Worm (Caenorhabditis elegans): ENCODE measurements around the gene F23F1.6.

Gene F23F1.6

DNA sequence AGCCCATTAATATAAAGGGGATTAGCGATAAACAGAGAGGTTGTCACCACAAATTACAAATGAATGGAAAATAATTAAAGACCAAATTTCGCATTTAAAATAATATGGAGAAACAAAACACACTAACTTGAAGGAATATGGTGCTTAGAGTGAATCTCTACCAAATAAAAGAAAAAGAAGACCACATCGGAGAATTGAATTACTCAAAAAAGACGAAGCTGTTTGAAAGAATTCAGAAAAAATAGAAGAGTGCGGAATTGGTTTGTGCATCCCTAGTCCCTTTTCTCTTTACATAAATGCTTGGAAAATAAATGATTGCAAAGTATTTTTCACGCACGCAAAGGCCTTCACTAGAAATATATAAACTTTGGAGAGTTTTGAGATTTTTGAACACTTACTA lies 36.8 kb upstream of the F23F1.6 start:
- TF ChIP-seq rnt-1 (tag; optimal IDR thresholded peaks at IDR 0.05) (no peak), ztf-16 (tag; optimal IDR thresholded peaks at IDR 0.05) (no peak)

DNA sequence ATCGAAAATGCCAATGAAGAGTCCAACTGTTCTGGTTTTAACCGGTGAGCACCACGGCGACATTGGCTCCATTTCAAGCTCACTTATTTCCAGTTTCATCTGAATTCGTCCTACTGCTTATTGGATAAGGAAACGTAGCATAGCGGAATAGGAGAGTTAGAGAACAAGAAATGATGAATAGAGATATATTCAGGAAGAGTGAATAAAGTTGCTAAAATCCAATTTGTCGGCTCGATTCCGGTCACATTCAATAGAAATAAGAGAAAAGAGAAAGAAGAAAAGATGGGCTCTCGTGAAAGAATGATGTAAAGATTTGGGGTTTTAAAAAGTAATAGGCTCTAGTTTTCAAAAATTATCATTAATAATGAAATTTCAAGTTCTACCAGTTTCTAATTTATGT lies 36.2 kb upstream of the F23F1.6 start:
- peak; percentile 97 for TF ChIP-seq unc-42 (tag; optimal IDR thresholded peaks at IDR 0.05)
- no peak for TF ChIP-seq che-1 (tag; optimal IDR thresholded peaks at IDR 0.05)
- peak; percentile 11 for TF ChIP-seq fkh-10 (GFP tag; optimal IDR thresholded peaks at IDR 0.05)

DNA sequence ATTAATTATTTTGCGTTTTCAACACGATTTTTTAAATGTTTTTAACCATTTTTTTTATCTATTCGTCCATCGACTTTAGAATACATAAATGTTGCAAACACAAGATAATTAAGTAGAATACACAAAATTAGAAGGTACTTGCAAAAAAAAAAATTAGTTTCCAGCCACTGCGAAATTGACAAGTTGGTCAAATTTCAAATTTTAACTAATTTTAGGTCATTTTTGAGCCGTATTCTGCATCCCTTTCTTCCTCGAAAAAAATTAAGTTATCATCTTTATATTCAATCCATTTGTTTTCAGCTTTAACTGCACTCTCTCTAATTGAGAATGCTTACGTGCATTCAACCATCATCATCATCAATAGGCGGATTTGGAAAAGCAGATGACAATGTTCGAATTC lies 32.2 kb upstream of the F23F1.6 start, which contains the start of gene egl-26:
Gene egl-26 (plus strand): TSS at position 301 of the 400 bp plus-strand sequence.
- TF ChIP-seq tbx-7 (tag; optimal IDR thresholded peaks at IDR 0.05): no peak
- no peak for TF ChIP-seq lim-6 (tag; optimal IDR thresholded peaks at IDR 0.05)

DNA sequence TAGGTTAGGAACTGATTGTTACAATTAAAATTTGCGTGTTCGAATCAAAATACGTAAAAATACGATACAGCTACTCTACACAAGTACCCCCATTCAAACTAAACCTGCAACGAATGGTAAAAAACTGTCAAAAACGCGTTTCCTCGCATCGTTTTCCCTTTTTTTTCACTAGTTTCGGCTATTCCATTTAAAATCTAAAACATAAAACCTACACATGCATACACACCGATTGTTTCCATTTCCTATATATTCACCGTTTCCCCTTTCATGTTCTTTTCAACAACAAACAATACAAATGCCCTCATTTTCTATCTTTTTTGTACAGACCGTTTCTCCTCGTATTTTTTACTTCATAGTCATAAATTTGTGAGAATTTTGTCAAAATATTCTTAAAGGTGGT lies 31.6 kb upstream of the F23F1.6 start:
- no peak for TF ChIP-seq ceh-22 (tag; optimal IDR thresholded peaks at IDR 0.05)
- no peak for TF ChIP-seq ceh-18 (tag; optimal IDR thresholded peaks at IDR 0.05)
- no peak for TF ChIP-seq ceh-14 (tag; optimal IDR thresholded peaks at IDR 0.05)
- TF ChIP-seq unc-86 (tag; optimal IDR thresholded peaks at IDR 0.05): no peak
- TF ChIP-seq unc-42 (tag; optimal IDR thresholded peaks at IDR 0.05): no peak
- no peak for TF ChIP-seq sdc-2 (tag; optimal IDR thresholded peaks at IDR 0.05)
- TF ChIP-seq ama-1 (optimal IDR thresholded peaks at IDR 0.05): no peak
- TF ChIP-seq rnt-1 (tag; optimal IDR thresholded peaks at IDR 0.05): no peak
- TF ChIP-seq fax-1 (tag; optimal IDR thresholded peaks at IDR 0.05): no peak
- no peak for TF ChIP-seq pha-2 (tag; optimal IDR thresholded peaks at IDR 0.05)
- no peak for TF ChIP-seq hlh-15 (tag; optimal IDR thresholded peaks at IDR 0.05)
- no peak for TF ChIP-seq elt-2 (tag; optimal IDR thresholded peaks at IDR 0.05)
- TF ChIP-seq pha-4 (tag; optimal IDR thresholded peaks at IDR 0.05): no peak
- no peak for TF ChIP-seq hlh-8 (tag; optimal IDR thresholded peaks at IDR 0.05)
- TF ChIP-seq ceh-9 (tag; optimal IDR thresholded peaks at IDR 0.05): no peak
- TF ChIP-seq sox-2 (GFP tag; IDR thresholded peaks at IDR 0.05): no peak
- TF ChIP-seq ceh-31 (tag; optimal IDR thresholded peaks at IDR 0.05): no peak
- no peak for TF ChIP-seq ref-2 (tag; optimal IDR thresholded peaks at IDR 0.05)
- TF ChIP-seq dmd-4 (tag; optimal IDR thresholded peaks at IDR 0.05; ENCODE audit: borderline replicate concordance): no peak

DNA sequence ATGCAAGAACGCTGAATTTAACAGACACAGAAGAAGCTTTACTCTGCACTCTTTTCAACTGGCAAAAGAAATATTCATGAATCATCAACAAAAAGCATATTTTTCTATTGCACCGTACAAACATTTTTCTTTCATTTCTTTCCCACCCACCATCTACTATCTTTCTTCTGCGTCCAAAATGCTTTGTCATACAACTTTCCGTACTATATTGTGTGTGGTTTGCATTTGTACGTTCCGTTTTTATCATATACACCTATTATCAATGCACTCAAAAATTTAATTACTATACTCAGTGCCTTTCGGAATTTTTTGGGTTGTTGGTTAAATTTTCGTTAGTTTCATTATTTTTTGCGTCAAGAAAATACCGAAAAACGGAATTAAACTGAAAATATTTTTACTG lies 30.6 kb upstream of the F23F1.6 start:
- TF ChIP-seq unc-55 (GFP tag; optimal IDR thresholded peaks at IDR 0.05) (no peak), fkh-10 (GFP tag; optimal IDR thresholded peaks at IDR 0.05) (no peak), tbx-7 (tag; optimal IDR thresholded peaks at IDR 0.05) (no peak), lim-6 (tag; optimal IDR thresholded peaks at IDR 0.05) (no peak), pros-1 (tag; optimal IDR thresholded peaks at IDR 0.05) (no peak), K09A11.1 (tag; optimal IDR thresholded peaks at IDR 0.05; ENCODE audit: insufficient read depth) (no peak), mec-3 (tag; optimal IDR thresholded peaks at IDR 0.05; ENCODE audit: borderline replicate concordance) (no peak), rnt-1 (tag; optimal IDR thresholded peaks at IDR 0.05) (no peak), ceh-34 (tag; optimal IDR thresholded peaks at IDR 0.05) (no peak), pax-1 (tag; optimal IDR thresholded peaks at IDR 0.05) (no peak), dve-1 (tag; optimal IDR thresholded peaks at IDR 0.05) (no peak), ztf-16 (tag; optimal IDR thresholded peaks at IDR 0.05) (no peak), hlh-13 (GFP tag; optimal IDR thresholded peaks at IDR 0.05) (no peak), F13H6.1 (tag; optimal IDR thresholded peaks at IDR 0.05) (no peak), ceh-6 (GFP tag; optimal IDR thresholded peaks at IDR 0.05) (no peak), npax-4 (tag; optimal IDR thresholded peaks at IDR 0.05) (no peak)

DNA sequence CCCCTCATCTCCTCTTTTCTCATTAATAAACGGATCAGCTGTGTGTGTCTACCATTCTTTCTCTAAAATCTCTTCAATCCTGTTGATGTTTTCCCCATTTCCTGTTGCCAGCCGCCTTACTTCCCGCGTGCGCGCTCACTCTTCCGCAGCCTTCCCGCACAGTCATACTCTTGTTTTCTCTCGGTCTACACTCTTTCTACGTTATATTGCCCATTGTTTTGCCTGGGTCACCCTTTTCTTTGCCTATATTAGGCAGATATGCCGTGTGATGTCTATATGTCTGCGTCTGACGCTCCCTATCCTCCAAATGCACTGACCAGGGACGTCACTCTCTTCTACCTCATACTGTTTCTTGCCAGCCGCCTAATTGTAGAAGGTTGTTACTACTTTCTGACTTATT lies 29.2 kb upstream of the F23F1.6 start:
- peak; percentile 79 for TF ChIP-seq ceh-31 (tag; optimal IDR thresholded peaks at IDR 0.05)
- TF ChIP-seq dmd-4 (tag; optimal IDR thresholded peaks at IDR 0.05; ENCODE audit: borderline replicate concordance): no peak
- peak; percentile 84 for TF ChIP-seq tbx-2 (tag; optimal IDR thresholded peaks at IDR 0.05)
- TF ChIP-seq sox-2 (GFP tag; IDR thresholded peaks at IDR 0.05): peak; percentile 67
- TF ChIP-seq pax-1 (tag; optimal IDR thresholded peaks at IDR 0.05): peak; percentile 79
- TF ChIP-seq madf-2 (tag; optimal IDR thresholded peaks at IDR 0.05): peak; percentile 46
- no peak for TF ChIP-seq ceh-19 (GFP tag; optimal IDR thresholded peaks at IDR 0.05)
- peak; percentile 75 for TF ChIP-seq ets-4 (tag; optimal IDR thresholded peaks at IDR 0.05)
- TF ChIP-seq ceh-2 (tag; optimal IDR thresholded peaks at IDR 0.05): peak; percentile 64
- peak; percentile 34 for TF ChIP-seq ceh-18 (tag; optimal IDR thresholded peaks at IDR 0.05)
- no peak for TF ChIP-seq ceh-14 (tag; optimal IDR thresholded peaks at IDR 0.05)
- peak; percentile 48 for TF ChIP-seq nfya-1 (tag; optimal IDR thresholded peaks at IDR 0.05)
- TF ChIP-seq tbx-7 (tag; optimal IDR thresholded peaks at IDR 0.05): peak; percentile 38
- peak; percentile 31 for TF ChIP-seq dve-1 (tag; optimal IDR thresholded peaks at IDR 0.05)
- peak; percentile 38 for TF ChIP-seq sdc-2 (tag; optimal IDR thresholded peaks at IDR 0.05)
- TF ChIP-seq pat-9 (tag; optimal IDR thresholded peaks at IDR 0.05): no peak
- no peak for TF ChIP-seq odd-2 (tag; optimal IDR thresholded peaks at IDR 0.05)
- TF ChIP-seq pqm-1 (tag; optimal IDR thresholded peaks at IDR 0.05): peak; percentile 3
- peak; percentile 83 for TF ChIP-seq pros-1 (tag; optimal IDR thresholded peaks at IDR 0.05)
